Fruit fly (Drosophila melanogaster): Measurements from ENCODE around the gene Hr78.
A peak's percentile ranks its signal among the peaks of the same experiment; 100 is the strongest.

Hr78 gene

dm6 chr3L:21471895-21472294, 25.4 kb downstream of the Hr78 start:
- TF ChIP-seq D1 (tag; optimal IDR thresholded peaks at IDR 0.05): no peak

dm6 chr3L:21465261-21466112, 31.8 kb downstream of the Hr78 start:
- TF ChIP-seq CG12605 (GFP tag; IDR thresholded peaks at IDR 0.05) (no peak), CG8159 (tag; optimal IDR thresholded peaks at IDR 0.05) (no peak), CG32121 (GFP tag; IDR thresholded peaks at IDR 0.05) (no peak), Snoo (tag; optimal IDR thresholded peaks at IDR 0.05) (no peak), CG13204 (GFP tag; optimal IDR thresholded peaks at IDR 0.05) (no peak), CG8301 (tag; optimal IDR thresholded peaks at IDR 0.05) (no peak)

- no peak for TF ChIP-seq CG34367 (tag; optimal IDR thresholded peaks at IDR 0.05)
- TF ChIP-seq Pif1A (GFP tag; optimal IDR thresholded peaks at IDR 0.05): peak; percentile 21
- no peak for TF ChIP-seq CG17806 (tag; optimal IDR thresholded peaks at IDR 0.05)
- TF ChIP-seq Snoo (tag; optimal IDR thresholded peaks at IDR 0.05): no peak
- no peak for TF ChIP-seq CG12605 (GFP tag; IDR thresholded peaks at IDR 0.05)
- no peak for TF ChIP-seq Ets98B (GFP tag; IDR thresholded peaks at IDR 0.05)
- no peak for TF ChIP-seq D1 (tag; optimal IDR thresholded peaks at IDR 0.05)
- no peak for TF ChIP-seq CG10348 (GFP tag; IDR thresholded peaks at IDR 0.05)
- TF ChIP-seq Pif1B (GFP tag; optimal IDR thresholded peaks at IDR 0.05): peak; percentile 10
- TF ChIP-seq CG8301 (tag; optimal IDR thresholded peaks at IDR 0.05): no peak
Measured at dm6 chr3L:21464240-21464639, 33.1 kb downstream of the Hr78 start.

- TF ChIP-seq EcR (GFP tag; optimal IDR thresholded peaks at IDR 0.05): no peak
- TF ChIP-seq fd96Ca (GFP tag; IDR thresholded peaks at IDR 0.05): no peak
- TF ChIP-seq CG14655 (GFP tag; optimal IDR thresholded peaks at IDR 0.05): peak; percentile 15
- TF ChIP-seq CG8301 (tag; optimal IDR thresholded peaks at IDR 0.05): no peak
Measured at dm6 chr3L:21462860-21463259, 34.4 kb downstream of the Hr78 start.

- TF ChIP-seq CG12605 (GFP tag; IDR thresholded peaks at IDR 0.05): no peak
- no peak for TF ChIP-seq CG13204 (GFP tag; optimal IDR thresholded peaks at IDR 0.05)
- no peak for TF ChIP-seq D1 (tag; optimal IDR thresholded peaks at IDR 0.05)
- TF ChIP-seq CG15710 (tag; optimal IDR thresholded peaks at IDR 0.05): no peak
Measured at dm6 chr3L:21460149-21460873, 37.0 kb downstream of the Hr78 start.

- TF ChIP-seq rn (GFP tag; IDR thresholded peaks at IDR 0.05): no peak
- TF ChIP-seq Snoo (tag; optimal IDR thresholded peaks at IDR 0.05): no peak
- TF ChIP-seq CG14655 (GFP tag; optimal IDR thresholded peaks at IDR 0.05): no peak
- no peak for TF ChIP-seq fd96Ca (GFP tag; IDR thresholded peaks at IDR 0.05)
- TF ChIP-seq CG34367 (tag; optimal IDR thresholded peaks at IDR 0.05): no peak
- no peak for TF ChIP-seq CG15710 (tag; optimal IDR thresholded peaks at IDR 0.05)
- no peak for TF ChIP-seq CG13204 (GFP tag; optimal IDR thresholded peaks at IDR 0.05)
- no peak for TF ChIP-seq EcR (GFP tag; optimal IDR thresholded peaks at IDR 0.05)
- no peak for TF ChIP-seq D1 (tag; optimal IDR thresholded peaks at IDR 0.05)
- no peak for TF ChIP-seq CG8301 (tag; optimal IDR thresholded peaks at IDR 0.05)
- no peak for TF ChIP-seq CG8159 (tag; optimal IDR thresholded peaks at IDR 0.05)
- TF ChIP-seq CG12605 (GFP tag; IDR thresholded peaks at IDR 0.05): no peak
- no peak for TF ChIP-seq CG4496 (GFP tag; IDR thresholded peaks at IDR 0.05)
- no peak for TF ChIP-seq gl (tag; optimal IDR thresholded peaks at IDR 0.05)
- TF ChIP-seq Pif1B (GFP tag; optimal IDR thresholded peaks at IDR 0.05): no peak
- no peak for TF ChIP-seq CG32121 (GFP tag; IDR thresholded peaks at IDR 0.05)
- TF ChIP-seq Ets98B (GFP tag; IDR thresholded peaks at IDR 0.05): no peak
- TF ChIP-seq CG17806 (tag; optimal IDR thresholded peaks at IDR 0.05): no peak
- TF ChIP-seq CG10348 (GFP tag; IDR thresholded peaks at IDR 0.05): no peak
- TF ChIP-seq CG9948 (tag; optimal IDR thresholded peaks at IDR 0.05): no peak
Measured at dm6 chr3L:21458736-21459135, 38.6 kb downstream of the Hr78 start.

- TF ChIP-seq Pif1A (GFP tag; optimal IDR thresholded peaks at IDR 0.05) (no peak), CG15710 (tag; optimal IDR thresholded peaks at IDR 0.05) (no peak), rn (GFP tag; IDR thresholded peaks at IDR 0.05) (no peak), CG9948 (tag; optimal IDR thresholded peaks at IDR 0.05) (no peak), EcR (GFP tag; optimal IDR thresholded peaks at IDR 0.05) (no peak), CG10348 (GFP tag; IDR thresholded peaks at IDR 0.05) (no peak), D1 (tag; optimal IDR thresholded peaks at IDR 0.05) (no peak), Ets98B (GFP tag; IDR thresholded peaks at IDR 0.05) (no peak), Snoo (tag; optimal IDR thresholded peaks at IDR 0.05) (no peak), Pif1B (GFP tag; optimal IDR thresholded peaks at IDR 0.05) (no peak), CG34367 (tag; optimal IDR thresholded peaks at IDR 0.05) (no peak), gl (tag; optimal IDR thresholded peaks at IDR 0.05) (no peak), CG4496 (GFP tag; IDR thresholded peaks at IDR 0.05) (no peak), fd96Ca (GFP tag; IDR thresholded peaks at IDR 0.05) (no peak), CG32121 (GFP tag; IDR thresholded peaks at IDR 0.05) (no peak), CG8159 (tag; optimal IDR thresholded peaks at IDR 0.05) (no peak), CG8301 (tag; optimal IDR thresholded peaks at IDR 0.05) (no peak), CG12605 (GFP tag; IDR thresholded peaks at IDR 0.05) (no peak)
Measured at dm6 chr3L:21455196-21455595, 42.1 kb downstream of the Hr78 start.

All from whole organism, pupa.